Worm (Caenorhabditis elegans): ENCODE data around the gene D1005.6.

DNA sequence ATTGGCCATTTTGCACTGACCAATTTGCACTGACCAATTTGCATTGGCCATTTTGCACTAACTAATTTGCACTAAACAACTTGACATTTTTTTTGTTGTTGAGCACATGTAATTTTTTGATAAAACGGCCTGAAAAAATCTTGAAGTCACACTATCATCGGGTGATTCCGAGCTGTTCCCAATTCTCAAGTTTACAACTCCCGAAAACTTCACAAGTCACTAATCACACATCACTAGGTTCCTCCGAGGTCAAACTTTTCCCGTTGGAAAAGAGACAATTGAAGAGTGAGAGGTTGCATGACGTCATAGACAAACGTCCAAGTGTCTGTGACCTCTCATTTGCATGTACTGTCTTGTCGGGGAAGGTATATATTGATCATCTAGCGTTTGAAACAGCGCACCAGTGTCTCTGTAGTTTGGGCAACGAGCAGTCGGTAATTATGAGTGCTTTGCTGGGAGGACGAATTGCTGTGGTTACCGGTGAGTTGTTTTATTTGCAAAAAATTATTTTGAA, 21.6 kb upstream of the D1005.6 start, which contains the start of the genes D1005.10 and dhs-25:
- TF ChIP-seq pqm-1 (tag; optimal IDR thresholded peaks at IDR 0.05): peak; percentile 84
- TF ChIP-seq aly-2 (tag; optimal IDR thresholded peaks at IDR 0.05): no peak
- no peak for TF ChIP-seq nhr-237 (tag; optimal IDR thresholded peaks at IDR 0.05)
- TF ChIP-seq fkh-10 (GFP tag; optimal IDR thresholded peaks at IDR 0.05): no peak
- TF ChIP-seq hmg-11 (tag; optimal IDR thresholded peaks at IDR 0.05): peak; percentile 59
- no peak for TF ChIP-seq lin-15B (tag; optimal IDR thresholded peaks at IDR 0.05)
